Worm (Caenorhabditis elegans) whole organism, L4 larva: ENCODE data around the gene srh-185.

Source experiments
- ceh-28 ChIP-seq: fragments of 150-350 bp; optimal IDR thresholded peaks from 2 replicates; lab custom pipeline; 2014; ENCODE audit warnings: missing biosample characterization, missing genetic modification reagents, missing genetic modification characterization
- lin-15B ChIP-seq: fragments of 150-350 bp; sonication (generic microtip); optimal IDR thresholded peaks from 3 replicates; lab custom pipeline; 2014; ENCODE audit warnings: missing biosample characterization, missing genetic modification characterization
- skn-1 ChIP-seq: fragments of 150-350 bp; optimal IDR thresholded peaks from 2 replicates; lab custom pipeline; 2014; ENCODE audit warnings: missing biosample characterization, missing genetic modification characterization

- no peak for TF ChIP-seq skn-1 (tag; lab: Kevin White, UChicago)
- no peak for TF ChIP-seq lin-15B (tag; lab: Kevin White, UChicago)
- no peak for TF ChIP-seq ceh-28 (tag; lab: Kevin White, UChicago)
These were observed 48.1 kb upstream of the srh-185 start for ce11 chrV:3017930-3018329.
